Fruit fly (Drosophila melanogaster): Measurements from ENCODE around the gene CG44954.

Gene CG44954

dm6 chr3R:30570554-30571141 is 51.1 kb downstream of the CG44954 start (continued):
- TF ChIP-seq CG4404 (GFP tag; IDR thresholded peaks at IDR 0.05) (no peak; the same call in 1 of the 2 replicates), stwl (tag; optimal IDR thresholded peaks at IDR 0.05) (peak; percentile 25), NK7.1 (GFP tag; optimal IDR thresholded peaks at IDR 0.05) (peak; percentile 46), tin (GFP tag; optimal IDR thresholded peaks at IDR 0.05) (peak; percentile 73), chif (GFP tag; optimal IDR thresholded peaks at IDR 0.05) (peak; percentile 70 to 76), cwo (GFP tag; optimal IDR thresholded peaks at IDR 0.05) (no peak), cato (GFP tag; optimal IDR thresholded peaks at IDR 0.05; ENCODE audit: borderline replicate concordance) (peak; percentile 28), CG4854 (GFP tag; optimal IDR thresholded peaks at IDR 0.05) (peak; percentile 20), CG15011 (GFP tag; optimal IDR thresholded peaks at IDR 0.05) (no peak), Tbp (GFP tag; optimal IDR thresholded peaks at IDR 0.05) (no peak), Gsc (GFP tag; IDR thresholded peaks at IDR 0.05) (0 out of 2 replicates have a peak, but pooled peaks have one; percentile 23), bigmax (GFP tag; optimal IDR thresholded peaks at IDR 0.05) (no peak), Dad (GFP tag; optimal IDR thresholded peaks at IDR 0.05) (peak; percentile 55), CG14050 (GFP tag; IDR thresholded peaks at IDR 0.05) (peak; percentile 62; the same call in 2 of the 3 replicates), Oli (tag; optimal IDR thresholded peaks at IDR 0.05) (peak; percentile 87), CG3163 (GFP tag; optimal IDR thresholded peaks at IDR 0.05) (no peak), zen (tag; optimal IDR thresholded peaks at IDR 0.05) (peak; percentile 67), CG15479 (GFP tag; optimal IDR thresholded peaks at IDR 0.05) (no peak), CG30403 (GFP tag; optimal IDR thresholded peaks at IDR 0.05) (peak; percentile 79), nmo (GFP tag; optimal IDR thresholded peaks at IDR 0.05) (peak; percentile 80), dimm (GFP tag; IDR thresholded peaks at IDR 0.05) (peak; percentile 83), CG9817 (tag; optimal IDR thresholded peaks at IDR 0.05) (peak; percentile 73), CG3407 (GFP tag; optimal IDR thresholded peaks at IDR 0.05) (peak; percentile 69), CG13123 (GFP tag; optimal IDR thresholded peaks at IDR 0.05) (peak; percentile 56), slou (GFP tag; optimal IDR thresholded peaks at IDR 0.05) (no peak), chinmo (GFP tag; IDR thresholded peaks at IDR 0.05; ENCODE audit: partially characterized antibody) (peak; percentile 36; the same call in 1 of the 4 replicates), lab (GFP tag; optimal IDR thresholded peaks at IDR 0.05) (peak; percentile 84), CG8924 (tag; optimal IDR thresholded peaks at IDR 0.05) (peak; percentile 84), CkIIα-i1 (GFP tag; IDR thresholded peaks at IDR 0.05) (no peak), ase (GFP tag; IDR thresholded peaks at IDR 0.05) (peak; percentile 81), Vsx1 (GFP tag; optimal IDR thresholded peaks at IDR 0.05) (peak; percentile 51), CG7839 (tag; optimal IDR thresholded peaks at IDR 0.05) (peak; percentile 83), CG5245 (GFP tag; optimal IDR thresholded peaks at IDR 0.05) (peak; percentile 81), NfI (GFP tag; optimal IDR thresholded peaks at IDR 0.05) (peak; percentile 72), CG17385 (GFP tag; optimal IDR thresholded peaks at IDR 0.05) (peak; percentile 76), p53 (GFP tag; optimal IDR thresholded peaks at IDR 0.05) (peak; percentile 20), MESR4 (GFP tag; optimal IDR thresholded peaks at IDR 0.05) (no peak), Antp (GFP tag; optimal IDR thresholded peaks at IDR 0.05) (peak; percentile 52), CG10431 (GFP tag; optimal IDR thresholded peaks at IDR 0.05) (peak; percentile 35), nerfin-2 (GFP tag; IDR thresholded peaks at IDR 0.05; ENCODE audit: partially characterized antibody) (no peak), CG3726 (GFP tag; IDR thresholded peaks at IDR 0.05) (0 out of 3 replicates have a peak, but pooled peaks have one; percentile 50), CG9932 (GFP tag; IDR thresholded peaks at IDR 0.05) (no peak), Fer2 (tag; optimal IDR thresholded peaks at IDR 0.05) (no peak), psq (GFP tag; optimal IDR thresholded peaks at IDR 0.05) (no peak), CG6813 (GFP tag; optimal IDR thresholded peaks at IDR 0.05) (peak; percentile 51), Camta (GFP tag; optimal IDR thresholded peaks at IDR 0.05) (peak; percentile 74), crp (GFP tag; optimal IDR thresholded peaks at IDR 0.05) (peak in 1 of 2 experiments; percentile 19), sug (tag; optimal IDR thresholded peaks at IDR 0.05) (peak; percentile 35), pum (GFP tag; optimal IDR thresholded peaks at IDR 0.05) (peak; percentile 68)
